Worm (Caenorhabditis elegans) whole organism, midembryonic: ENCODE data around the gene flr-4.

ENCODE experiments used
- T22C8.4 ChIP-seq: fragments of 200-800 bp; sonication (Bioruptor generic); IDR thresholded peaks from 2 replicates; pipeline ENCODE4 v1.3.6; 2022; ENCODE audit warnings: missing genetic modification characterization, missing compliant biosample characterization
- cog-1 ChIP-seq: sonication (generic microtip); optimal IDR thresholded peaks from 2 replicates; lab custom pipeline; 2016; ENCODE audit warnings: missing genetic modification characterization, missing compliant biosample characterization
- flt-1 ChIP-seq: fragments of 200-800 bp; sonication (Bioruptor generic); IDR thresholded peaks from 2 replicates; pipeline ENCODE4 v1.3.6; 2022; ENCODE audit warnings: missing genetic modification characterization, missing compliant biosample characterization
- klf-2 ChIP-seq: fragments of 200-800 bp; sonication (Bioruptor generic); conservative IDR thresholded peaks from 2 replicates; pipeline ENCODE4 v1.3.6; 2022; ENCODE audit warnings: missing genetic modification reagents, missing genetic modification characterization, missing compliant biosample characterization
- med-1 ChIP-seq: sonication (generic microtip); optimal IDR thresholded peaks from 2 replicates; lab custom pipeline; 2017; ENCODE audit warnings: missing genetic modification characterization, mild to moderate bottlenecking, missing compliant biosample characterization, antibody characterized with exemption, missing genetic modification reagents; ENCODE audit not compliant: insufficient read depth
- ref-1 ChIP-seq: fragments of 200-800 bp; sonication (Bioruptor generic); conservative IDR thresholded peaks from 2 replicates; pipeline ENCODE4 v1.3.6; 2022; ENCODE audit warnings: missing genetic modification reagents, missing genetic modification characterization, missing compliant biosample characterization
- tab-1 ChIP-seq: fragments of 200-800 bp; sonication (Bioruptor generic); IDR thresholded peaks from 2 replicates; pipeline ENCODE4 v1.3.6; 2022; ENCODE audit warnings: missing genetic modification characterization, missing compliant biosample characterization
- ztf-23 ChIP-seq: fragments of 200-800 bp; sonication (Bioruptor generic); IDR thresholded peaks from 2 replicates; pipeline ENCODE4 v1.3.6; 2022; ENCODE audit warnings: missing genetic modification reagents, missing genetic modification characterization, missing compliant biosample characterization
- ztf-29 ChIP-seq: fragments of 200-800 bp; sonication (Bioruptor generic); IDR thresholded peaks from 2 replicates; pipeline ENCODE4 v1.3.6; 2022; ENCODE audit warnings: missing genetic modification reagents, missing genetic modification characterization, missing compliant biosample characterization

The flr-4 gene

DNA sequence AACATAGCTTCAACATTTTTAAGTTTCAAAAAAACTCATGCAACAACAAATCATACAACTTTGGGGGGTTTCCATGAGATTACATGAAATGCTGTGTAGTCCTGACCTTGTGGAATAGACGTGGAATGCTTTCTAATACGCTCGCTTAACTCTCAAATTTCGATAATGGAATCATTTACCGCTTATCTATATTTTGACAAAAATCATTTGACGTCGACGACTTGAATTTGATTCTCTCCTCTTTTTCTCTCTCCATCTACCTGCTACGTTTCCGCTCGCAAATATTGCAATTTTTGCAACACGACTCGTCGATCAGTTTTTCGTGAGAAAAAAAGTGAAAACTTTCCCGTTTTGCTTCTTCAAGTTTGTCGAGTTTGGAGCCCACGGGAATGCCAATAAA, at the start of gene flr-4:
flr-4 (plus strand) TSS at position 275 of the 400 bp plus-strand sequence.
- no peak for TF ChIP-seq med-1 (GFP tag; lab: Kevin White, UChicago)
- no peak for TF ChIP-seq ztf-23 (GFP tag; lab: Robert Waterston, UW)
- TF ChIP-seq flt-1 (GFP tag; lab: Robert Waterston, UW), result no peak
- no peak for TF ChIP-seq tab-1 (GFP tag; lab: Robert Waterston, UW)
- no peak for TF ChIP-seq T22C8.4 (GFP tag; lab: Robert Waterston, UW)
- TF ChIP-seq klf-2, result no peak
- TF ChIP-seq ztf-29, result no peak
- no peak for TF ChIP-seq ref-1 (GFP tag; lab: Robert Waterston, UW)
- no peak for TF ChIP-seq cog-1 (tag; lab: Kevin White, UChicago)

DNA sequence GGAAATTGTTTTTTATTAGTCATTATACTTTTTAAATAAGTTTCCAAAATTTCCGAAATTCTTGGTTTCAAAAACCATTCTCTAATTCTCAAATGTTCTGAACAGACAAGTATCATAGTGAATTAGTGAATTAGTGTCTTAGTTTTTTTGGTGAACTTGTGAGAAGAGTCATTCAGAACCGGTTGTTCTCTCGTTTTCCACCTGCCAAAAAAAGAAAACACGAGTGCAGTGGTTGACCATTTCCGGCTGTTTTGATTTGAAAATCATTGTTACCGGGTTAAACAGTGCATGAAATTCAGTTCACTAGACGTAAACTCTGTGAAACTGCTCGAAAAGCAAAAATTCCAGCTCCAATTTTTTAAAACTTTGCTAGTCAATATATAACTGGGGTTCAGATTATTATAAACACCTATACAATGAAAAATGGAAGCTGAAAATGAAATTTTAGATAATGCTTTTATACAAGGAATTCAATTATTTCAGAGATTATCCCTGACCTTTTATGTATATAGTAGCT, 49.4 kb upstream of the flr-4 start:
- no peak for TF ChIP-seq klf-2
- no peak for TF ChIP-seq T22C8.4 (GFP tag; lab: Robert Waterston, UW)
- no peak for TF ChIP-seq flt-1 (GFP tag; lab: Robert Waterston, UW)
- TF ChIP-seq med-1 (GFP tag; lab: Kevin White, UChicago), result no peak
- no peak for TF ChIP-seq ztf-23 (GFP tag; lab: Robert Waterston, UW)
- TF ChIP-seq tab-1 (GFP tag; lab: Robert Waterston, UW), result no peak
- no peak for TF ChIP-seq cog-1 (tag; lab: Kevin White, UChicago)
- TF ChIP-seq ztf-29, result no peak
- no peak for TF ChIP-seq ref-1 (GFP tag; lab: Robert Waterston, UW)

DNA sequence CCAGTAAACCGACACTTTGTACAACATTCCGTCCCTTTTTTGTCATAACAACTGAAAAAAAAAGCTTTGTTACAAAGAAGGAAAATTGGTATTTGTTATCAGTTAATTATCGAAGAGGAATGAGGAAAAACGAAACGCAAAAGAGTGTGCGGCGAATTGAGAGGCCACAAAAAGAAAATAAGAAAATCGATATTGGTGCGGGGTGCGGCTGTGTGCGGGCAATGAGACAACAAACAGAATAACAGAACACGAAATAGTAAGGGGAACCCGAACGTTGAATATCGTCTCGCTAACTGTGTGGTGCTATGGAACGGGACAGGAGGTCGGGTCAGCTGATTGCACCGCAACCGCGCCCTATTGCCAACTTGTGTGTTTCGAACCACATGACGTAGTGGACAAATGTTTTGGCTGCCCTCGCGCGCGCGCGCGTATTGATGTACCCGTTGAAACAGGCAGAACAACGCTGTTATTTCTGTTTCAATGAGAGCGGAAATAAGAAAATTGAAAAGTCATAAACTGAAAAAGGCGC, 48.6 kb upstream of the flr-4 start, which contains the start of gene C18B12.4:
C18B12.4 (minus strand) TSS at position 51 of the 529 bp plus-strand sequence.
- TF ChIP-seq tab-1 (GFP tag; lab: Robert Waterston, UW), result peak; percentile 50; the same call in 1 of the 2 replicates
- peak; percentile 80 for TF ChIP-seq flt-1 (GFP tag; lab: Robert Waterston, UW)
- no peak for TF ChIP-seq T22C8.4 (GFP tag; lab: Robert Waterston, UW)
- peak; percentile 90 for TF ChIP-seq cog-1 (tag; lab: Kevin White, UChicago)
- TF ChIP-seq ztf-29, result 0 out of 2 replicates have a peak, but pooled peaks have one; percentile 50

DNA sequence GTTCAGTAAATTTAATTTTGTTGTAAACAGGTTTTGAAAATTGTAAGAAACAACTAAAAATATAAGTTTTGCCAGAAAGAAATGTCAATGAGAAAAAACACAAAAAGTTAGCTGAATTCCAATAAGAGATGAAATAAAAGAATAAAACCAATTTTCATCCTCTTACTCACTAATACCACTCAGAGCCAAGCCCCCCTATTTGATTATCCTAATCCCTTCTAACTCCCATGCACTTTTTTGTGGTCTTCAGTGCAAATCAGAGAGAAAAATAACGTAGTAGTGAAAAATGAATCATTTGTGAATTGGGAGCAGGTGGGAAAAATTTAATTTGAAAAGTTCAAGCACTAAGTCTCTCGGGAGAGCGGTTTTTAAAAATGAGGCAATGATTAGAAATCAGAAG, 47.9 kb upstream of the flr-4 start:
- TF ChIP-seq flt-1 (GFP tag; lab: Robert Waterston, UW) (no peak), ztf-23 (GFP tag; lab: Robert Waterston, UW) (no peak), ztf-29 (no peak), klf-2 (no peak), T22C8.4 (GFP tag; lab: Robert Waterston, UW) (no peak), med-1 (GFP tag; lab: Kevin White, UChicago) (no peak), tab-1 (GFP tag; lab: Robert Waterston, UW) (no peak), cog-1 (tag; lab: Kevin White, UChicago) (no peak), ref-1 (GFP tag; lab: Robert Waterston, UW) (no peak)

DNA sequence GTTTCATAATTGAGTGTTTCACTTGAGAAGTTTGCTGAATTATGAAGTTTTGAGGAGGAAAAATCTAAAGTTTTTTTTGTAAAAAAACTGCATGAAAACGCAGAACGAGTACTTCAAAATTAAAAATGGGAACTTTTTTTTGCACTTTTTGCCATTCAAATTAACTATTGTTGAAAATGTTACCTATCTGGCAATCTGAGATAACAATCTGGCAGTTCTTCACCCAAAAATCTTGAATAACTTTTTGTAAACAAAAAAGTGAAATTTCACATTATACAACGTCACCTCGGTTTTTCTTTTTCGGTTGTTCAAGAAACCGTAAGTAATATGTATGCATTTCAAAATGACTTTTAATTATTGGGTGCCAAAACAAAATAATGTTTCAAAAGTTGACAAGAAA, 46.6 kb upstream of the flr-4 start:
- no peak for TF ChIP-seq ztf-29
- TF ChIP-seq T22C8.4 (GFP tag; lab: Robert Waterston, UW), result no peak
- no peak for TF ChIP-seq klf-2
- no peak for TF ChIP-seq flt-1 (GFP tag; lab: Robert Waterston, UW)
- no peak for TF ChIP-seq ref-1 (GFP tag; lab: Robert Waterston, UW)
- TF ChIP-seq ztf-23 (GFP tag; lab: Robert Waterston, UW), result no peak
- no peak for TF ChIP-seq tab-1 (GFP tag; lab: Robert Waterston, UW)

DNA sequence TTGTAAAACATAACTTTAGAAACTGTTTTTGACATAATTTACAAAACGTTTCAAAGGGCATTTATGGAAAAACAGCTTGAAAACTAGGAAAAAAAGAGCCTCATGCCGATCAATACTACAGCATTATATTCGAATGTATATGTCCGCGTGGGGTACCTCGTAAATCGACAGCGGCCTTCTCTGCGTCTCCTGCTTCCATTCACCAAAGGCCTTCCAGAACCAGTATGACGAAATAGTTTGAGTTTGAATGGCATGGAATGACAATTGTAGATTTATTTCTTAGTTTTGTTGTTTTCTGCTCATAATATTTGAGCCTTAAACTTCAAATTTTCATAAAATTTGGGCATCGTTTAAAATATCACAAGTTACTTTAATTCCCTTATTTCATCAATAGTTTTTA, 43.8 kb upstream of the flr-4 start:
- TF ChIP-seq ztf-23 (GFP tag; lab: Robert Waterston, UW) (no peak), klf-2 (no peak), med-1 (GFP tag; lab: Kevin White, UChicago) (no peak), ztf-29 (no peak), cog-1 (tag; lab: Kevin White, UChicago) (no peak), T22C8.4 (GFP tag; lab: Robert Waterston, UW) (no peak)

DNA sequence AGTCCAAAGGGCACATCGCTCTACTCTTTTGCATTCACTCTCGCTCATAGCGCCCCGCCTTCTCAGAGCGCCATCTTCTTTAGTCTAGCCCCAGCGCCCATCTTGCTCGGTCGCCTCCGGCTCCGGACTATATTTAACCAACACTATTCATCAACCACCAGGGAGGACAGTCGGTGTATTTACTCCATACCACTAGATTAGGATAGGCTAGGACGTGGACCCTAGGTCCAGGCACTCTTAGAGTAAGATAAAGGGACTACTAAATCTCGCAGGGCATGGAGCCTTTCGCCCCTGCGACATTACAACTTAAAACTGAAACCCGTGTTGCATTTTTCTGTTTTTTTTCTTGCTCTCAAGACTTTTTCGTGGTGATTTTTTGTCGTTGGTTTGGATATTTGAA, 41.7 kb upstream of the flr-4 start:
- TF ChIP-seq ztf-23 (GFP tag; lab: Robert Waterston, UW) (no peak), klf-2 (no peak), med-1 (GFP tag; lab: Kevin White, UChicago) (no peak), T22C8.4 (GFP tag; lab: Robert Waterston, UW) (no peak), tab-1 (GFP tag; lab: Robert Waterston, UW) (no peak), ref-1 (GFP tag; lab: Robert Waterston, UW) (no peak), flt-1 (GFP tag; lab: Robert Waterston, UW) (no peak), cog-1 (tag; lab: Kevin White, UChicago) (no peak), ztf-29 (no peak)

DNA sequence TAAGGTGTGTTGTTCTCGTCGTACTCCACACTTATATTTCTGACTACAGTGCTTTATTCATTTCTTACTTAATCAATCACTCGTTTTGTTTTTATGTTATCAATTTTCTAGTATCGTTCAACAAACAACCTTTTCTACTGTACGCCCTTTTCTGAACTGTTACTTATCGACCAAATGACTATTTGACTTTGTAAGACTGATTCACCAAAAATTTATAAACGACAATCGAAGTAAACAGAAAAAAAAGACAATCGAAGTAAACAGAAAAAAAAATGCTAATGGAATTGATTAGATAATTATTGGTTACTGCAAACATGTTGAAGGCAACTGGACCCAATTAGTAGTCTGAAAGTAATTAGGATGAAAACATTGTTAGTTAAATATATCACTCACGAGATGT, 39.2 kb upstream of the flr-4 start:
- TF ChIP-seq klf-2 (no peak), T22C8.4 (GFP tag; lab: Robert Waterston, UW) (no peak), flt-1 (GFP tag; lab: Robert Waterston, UW) (no peak), ref-1 (GFP tag; lab: Robert Waterston, UW) (no peak), ztf-23 (GFP tag; lab: Robert Waterston, UW) (no peak), ztf-29 (no peak), tab-1 (GFP tag; lab: Robert Waterston, UW) (no peak), med-1 (GFP tag; lab: Kevin White, UChicago) (no peak), cog-1 (tag; lab: Kevin White, UChicago) (no peak)

DNA sequence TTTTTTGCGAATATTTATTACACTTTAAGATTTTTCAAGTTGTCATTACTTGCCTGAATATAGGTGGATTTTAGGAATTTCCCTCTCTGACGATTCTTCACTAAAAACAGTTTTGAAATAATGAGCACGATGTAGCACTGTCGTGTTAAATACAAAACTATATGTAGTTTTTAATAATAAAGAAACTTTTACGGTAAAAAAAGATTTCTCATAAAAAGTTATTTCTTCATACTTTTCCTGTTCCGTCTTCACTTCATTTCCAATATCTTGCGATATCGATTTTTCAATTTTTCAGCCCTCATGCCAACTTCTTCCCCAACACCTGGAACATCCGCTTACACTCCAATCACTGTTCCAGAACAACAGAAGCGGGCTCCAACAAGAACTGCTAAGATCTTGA, 36.8 kb upstream of the flr-4 start, which contains the start of gene H03G16.6:
H03G16.6 (plus strand) TSS at position 301 of the 400 bp plus-strand sequence.
- no peak for TF ChIP-seq T22C8.4 (GFP tag; lab: Robert Waterston, UW)
- TF ChIP-seq cog-1 (tag; lab: Kevin White, UChicago), result no peak
- TF ChIP-seq klf-2, result no peak
- TF ChIP-seq ztf-23 (GFP tag; lab: Robert Waterston, UW), result no peak
- no peak for TF ChIP-seq med-1 (GFP tag; lab: Kevin White, UChicago)
- TF ChIP-seq tab-1 (GFP tag; lab: Robert Waterston, UW), result no peak
- TF ChIP-seq flt-1 (GFP tag; lab: Robert Waterston, UW), result no peak
- no peak for TF ChIP-seq ztf-29
- TF ChIP-seq ref-1 (GFP tag; lab: Robert Waterston, UW), result no peak
